Worm (Caenorhabditis elegans) whole organism, mixed stage, embryonic: ENCODE measurements around the gene F20B10.3.
"Not testable (repeated sequence)": the region's sequence is repeated elsewhere in the genome, so short reads cannot be mapped to it uniquely, and the experiment has no call there.

Experiments
- blmp-1 ChIP-seq: fragments of 150-350 bp; optimal IDR thresholded peaks from 2 replicates; lab custom pipeline; 2014; ENCODE audit warnings: missing biosample characterization, missing genetic modification characterization
- ceh-39 ChIP-seq: fragments of 150-350 bp; optimal IDR thresholded peaks from 2 replicates; lab custom pipeline; 2014; ENCODE audit warnings: missing biosample characterization, missing genetic modification characterization
- ces-1 ChIP-seq: fragments of 150-350 bp; optimal IDR thresholded peaks from 2 replicates; lab custom pipeline; 2014; ENCODE audit warnings: missing biosample characterization, missing genetic modification reagents, missing genetic modification characterization
- cnd-1 ChIP-seq: fragments of 200-800 bp; sonication (Bioruptor generic); optimal IDR thresholded peaks from 2 replicates; lab custom pipeline; 2018; ENCODE audit warnings: mild to moderate bottlenecking, missing genetic modification characterization, missing compliant biosample characterization
- elt-1 ChIP-seq: sonication (generic microtip); optimal IDR thresholded peaks from 2 replicates; lab custom pipeline; 2017; ENCODE audit warnings: missing genetic modification characterization, mild to moderate bottlenecking, missing compliant biosample characterization, antibody characterized with exemption, moderate library complexity, borderline replicate concordance; ENCODE audit not compliant: insufficient read depth
- lsy-2 ChIP-seq: fragments of 150-350 bp; optimal IDR thresholded peaks from 2 replicates; lab custom pipeline; 2014; ENCODE audit warnings: missing biosample characterization, missing genetic modification characterization
- mab-5 ChIP-seq: fragments of 150-350 bp; optimal IDR thresholded peaks from 2 replicates; lab custom pipeline; 2014; ENCODE audit warnings: missing biosample characterization, missing genetic modification characterization
- mls-2 ChIP-seq: sonication (generic microtip); optimal IDR thresholded peaks from 2 replicates; lab custom pipeline; 2016; ENCODE audit warnings: mild to moderate bottlenecking, missing genetic modification characterization, moderate library complexity, missing compliant biosample characterization
- nhr-12 ChIP-seq: fragments of 150-350 bp; optimal IDR thresholded peaks from 2 replicates; lab custom pipeline; 2014; ENCODE audit warnings: missing biosample characterization, missing genetic modification characterization
- nhr-237 ChIP-seq: fragments of 150-350 bp; optimal IDR thresholded peaks from 2 replicates; lab custom pipeline; 2014; ENCODE audit warnings: missing biosample characterization, missing genetic modification characterization
- sem-2 ChIP-seq: fragments of 200-800 bp; sonication (Bioruptor generic); optimal IDR thresholded peaks from 2 replicates; lab custom pipeline; 2018; ENCODE audit warnings: mild to moderate bottlenecking, missing genetic modification characterization, missing compliant biosample characterization
- snpc-4 ChIP-seq: fragments of 150-350 bp; optimal IDR thresholded peaks from 2 replicates; lab custom pipeline; 2014; ENCODE audit warnings: missing biosample characterization, missing genetic modification characterization
- unc-120 ChIP-seq: sonication (generic microtip); optimal IDR thresholded peaks from 2 replicates; lab custom pipeline; 2017; ENCODE audit warnings: missing genetic modification characterization, missing compliant biosample characterization; ENCODE audit not compliant: poor library complexity, severe bottlenecking
- unc-62 ChIP-seq: fragments of 150-350 bp; optimal IDR thresholded peaks from 2 replicates; lab custom pipeline; 2014; ENCODE audit warnings: missing biosample characterization, missing genetic modification reagents, missing genetic modification characterization

ce11 chrIV:12178235-12178634 is 10.2 kb downstream of the F20B10.3 start, which contains the start of gene nlr-1:
- TF ChIP-seq ces-1 (GFP tag; lab: Kevin White, UChicago); snpc-4 (tag; lab: Kevin White, UChicago); cnd-1; sem-2 (GFP tag; lab: Kevin White, UChicago); nhr-237 (tag; lab: Kevin White, UChicago); lsy-2; unc-120 (tag; lab: Kevin White, UChicago); blmp-1 (tag; lab: Kevin White, UChicago); mab-5; ceh-39 (tag; lab: Kevin White, UChicago); mls-2 (tag; lab: Kevin White, UChicago); nhr-12 (tag; lab: Kevin White, UChicago); unc-62 (GFP tag; lab: Kevin White, UChicago); elt-1 (tag; lab: Kevin White, UChicago): not testable (repeated sequence)
